Worm (Caenorhabditis elegans) whole organism, L2 larva: Measurements from ENCODE around the gene C29E4.10.
A peak's percentile ranks its signal among the peaks of the same experiment; 100 is the strongest.

Source experiments
- C34F6.9 ChIP-seq: fragments of 150-350 bp; optimal IDR thresholded peaks from 2 replicates; lab custom pipeline; 2014; ENCODE audit warnings: missing biosample characterization, missing genetic modification characterization
- ama-1 ChIP-seq: fragments of 150-350 bp; optimal IDR thresholded peaks from 2 replicates; lab custom pipeline; 2018; ENCODE audit warnings: inconsistent platforms
- lsy-2 ChIP-seq, 2 experiments: fragments of 150-350 bp in 1 of 2; sonication (generic microtip) in 1 of 2; optimal IDR thresholded peaks; 2 replicates each; lab custom pipeline; 2014 to 2017; ENCODE audit warnings: missing biosample characterization in 2 of 2, missing genetic modification characterization in 2 of 2
- mab-5 ChIP-seq: fragments of 150-350 bp; optimal IDR thresholded peaks from 2 replicates; lab custom pipeline; 2014; ENCODE audit warnings: missing biosample characterization, missing genetic modification characterization
- nhr-11 ChIP-seq: fragments of 150-350 bp; optimal IDR thresholded peaks from 2 replicates; lab custom pipeline; 2014; ENCODE audit warnings: missing biosample characterization, missing genetic modification characterization
- unc-55 ChIP-seq: fragments of 150-350 bp; sonication (generic microtip); optimal IDR thresholded peaks from 3 replicates; lab custom pipeline; 2014; ENCODE audit warnings: missing biosample characterization, missing genetic modification reagents, missing genetic modification characterization

DNA sequence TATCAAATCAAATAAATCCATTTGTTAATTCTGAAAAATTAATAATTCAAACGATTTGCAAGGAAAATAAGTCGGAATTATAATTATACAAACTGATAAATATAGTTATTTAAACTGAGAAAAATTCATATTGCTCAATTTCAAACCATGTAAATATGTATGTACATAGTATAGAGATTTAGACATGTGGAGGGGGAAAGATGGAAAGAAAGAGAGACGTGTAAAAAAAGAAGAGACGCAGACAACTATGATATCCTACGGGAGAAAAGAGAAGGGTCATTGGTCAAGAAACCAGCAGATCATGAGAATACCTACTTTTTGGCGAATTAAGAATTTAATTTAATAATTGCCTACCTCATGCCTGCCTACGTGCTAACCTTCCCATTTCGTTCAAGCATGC is 20.4 kb downstream of the C29E4.10 start, which contains the start of gene C29E4.11:
- no peak for TF ChIP-seq nhr-11 (tag; lab: Kevin White, UChicago)
- no peak for TF ChIP-seq mab-5 (tag; lab: Kevin White, UChicago)
- TF ChIP-seq lsy-2 (tag; optimal IDR thresholded peaks at IDR 0.05; lab: Kevin White, UChicago) = peak in 1 of 2 experiments; percentile 40
- no peak for TF ChIP-seq ama-1
- peak; percentile 40 for TF ChIP-seq unc-55 (GFP tag; lab: Kevin White, UChicago)
- peak; percentile 74 for TF ChIP-seq C34F6.9 (tag; lab: Kevin White, UChicago)
